Worm (Caenorhabditis elegans) whole organism, midembryonic: Measurements from ENCODE around the gene fbxb-48.

Source experiments
- T22C8.4 ChIP-seq: fragments of 200-800 bp; sonication (Bioruptor generic); IDR thresholded peaks from 2 replicates; pipeline ENCODE4 v1.3.6; 2022; ENCODE audit warnings: missing genetic modification characterization, missing compliant biosample characterization
- cog-1 ChIP-seq: sonication (generic microtip); optimal IDR thresholded peaks from 2 replicates; lab custom pipeline; 2016; ENCODE audit warnings: missing genetic modification characterization, missing compliant biosample characterization
- flt-1 ChIP-seq: fragments of 200-800 bp; sonication (Bioruptor generic); IDR thresholded peaks from 2 replicates; pipeline ENCODE4 v1.3.6; 2022; ENCODE audit warnings: missing genetic modification characterization, missing compliant biosample characterization
- klf-2 ChIP-seq: fragments of 200-800 bp; sonication (Bioruptor generic); conservative IDR thresholded peaks from 2 replicates; pipeline ENCODE4 v1.3.6; 2022; ENCODE audit warnings: missing genetic modification reagents, missing genetic modification characterization, missing compliant biosample characterization
- med-1 ChIP-seq: sonication (generic microtip); optimal IDR thresholded peaks from 2 replicates; lab custom pipeline; 2017; ENCODE audit warnings: missing genetic modification characterization, mild to moderate bottlenecking, missing compliant biosample characterization, antibody characterized with exemption, missing genetic modification reagents; ENCODE audit not compliant: insufficient read depth
- ref-1 ChIP-seq: fragments of 200-800 bp; sonication (Bioruptor generic); conservative IDR thresholded peaks from 2 replicates; pipeline ENCODE4 v1.3.6; 2022; ENCODE audit warnings: missing genetic modification reagents, missing genetic modification characterization, missing compliant biosample characterization
- tab-1 ChIP-seq: fragments of 200-800 bp; sonication (Bioruptor generic); IDR thresholded peaks from 2 replicates; pipeline ENCODE4 v1.3.6; 2022; ENCODE audit warnings: missing genetic modification characterization, missing compliant biosample characterization
- ztf-23 ChIP-seq: fragments of 200-800 bp; sonication (Bioruptor generic); IDR thresholded peaks from 2 replicates; pipeline ENCODE4 v1.3.6; 2022; ENCODE audit warnings: missing genetic modification reagents, missing genetic modification characterization, missing compliant biosample characterization
- ztf-29 ChIP-seq: fragments of 200-800 bp; sonication (Bioruptor generic); IDR thresholded peaks from 2 replicates; pipeline ENCODE4 v1.3.6; 2022; ENCODE audit warnings: missing genetic modification reagents, missing genetic modification characterization, missing compliant biosample characterization

The fbxb-48 gene

DNA sequence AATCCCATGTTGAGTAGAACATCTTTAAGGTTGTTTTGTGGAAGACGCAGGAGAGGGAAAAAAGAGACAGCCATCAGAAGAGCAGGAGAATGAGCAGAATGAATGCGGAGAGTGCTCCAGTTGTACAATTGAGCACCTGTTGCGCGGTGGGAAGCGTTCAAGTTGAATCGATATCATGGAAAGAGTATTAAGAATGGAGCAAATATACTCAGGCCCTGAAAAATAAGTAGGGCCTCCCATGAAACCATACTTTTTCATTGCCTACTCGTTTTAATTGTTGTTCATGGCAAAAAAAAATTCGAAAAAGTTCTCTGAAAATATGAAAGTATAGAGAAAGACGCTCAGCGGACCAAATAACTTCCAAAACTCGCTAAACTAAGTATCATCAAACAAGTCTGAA, at the start of gene fbxb-48:
fbxb-48 (minus strand) TSS at position 101 of the 400 bp plus-strand sequence.
- no peak for TF ChIP-seq ztf-23 (GFP tag; lab: Robert Waterston, UW)
- no peak for TF ChIP-seq tab-1 (GFP tag; lab: Robert Waterston, UW)
- no peak for TF ChIP-seq flt-1 (GFP tag; lab: Robert Waterston, UW)
- no peak for TF ChIP-seq med-1
- no peak for TF ChIP-seq ref-1
- TF ChIP-seq ztf-29 (GFP tag; lab: Robert Waterston, UW): no peak
- TF ChIP-seq cog-1 (tag; lab: Kevin White, UChicago): no peak
- TF ChIP-seq klf-2 (GFP tag; lab: Robert Waterston, UW): no peak
- TF ChIP-seq T22C8.4 (GFP tag; lab: Robert Waterston, UW): no peak

DNA sequence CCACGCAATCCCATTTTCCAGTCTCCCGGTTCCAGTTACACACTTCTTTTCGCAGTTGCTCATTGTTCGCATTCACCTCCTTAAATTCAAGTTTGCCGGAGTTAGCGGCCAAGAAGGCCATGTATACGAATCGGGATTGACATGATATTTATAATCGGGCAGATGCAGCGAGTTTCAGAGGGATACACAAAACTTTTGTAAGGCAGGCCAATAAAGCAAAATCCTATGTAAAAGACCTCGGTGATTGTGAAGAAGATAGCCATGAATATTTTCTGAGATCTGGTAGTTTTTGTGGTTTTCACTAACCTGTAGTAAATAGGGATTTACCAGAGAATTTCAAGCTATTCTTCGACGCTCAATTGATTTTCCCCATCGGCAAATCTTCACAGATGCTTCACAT, 47.7 kb upstream of the fbxb-48 start:
- TF ChIP-seq tab-1 (GFP tag; lab: Robert Waterston, UW) (no peak), ref-1 (no peak), ztf-23 (GFP tag; lab: Robert Waterston, UW) (no peak)

DNA sequence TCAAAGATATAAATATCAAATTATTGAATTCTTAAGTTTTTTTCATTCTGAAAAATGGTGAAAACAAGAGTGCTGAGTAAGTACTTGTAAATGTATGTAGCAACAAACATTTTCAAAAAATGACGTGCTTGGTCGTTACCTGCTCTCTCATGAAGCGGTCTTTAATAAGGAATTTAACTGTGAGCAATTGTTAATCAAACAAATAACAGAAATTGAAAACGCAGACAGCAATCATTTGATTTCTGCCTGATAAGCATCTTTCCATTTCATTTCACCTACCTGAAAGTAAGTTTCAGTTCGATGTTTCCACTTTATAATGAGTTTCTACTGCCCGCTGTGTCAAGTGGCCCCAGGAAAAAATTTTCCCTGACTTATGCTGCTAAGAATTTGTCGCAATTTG, 44.0 kb upstream of the fbxb-48 start, which contains the start of gene math-28:
math-28 (plus strand) TSS at position 301 of the 400 bp plus-strand sequence.
- TF ChIP-seq med-1 (no peak), klf-2 (GFP tag; lab: Robert Waterston, UW) (no peak), tab-1 (GFP tag; lab: Robert Waterston, UW) (no peak), T22C8.4 (GFP tag; lab: Robert Waterston, UW) (no peak), ref-1 (no peak), ztf-29 (GFP tag; lab: Robert Waterston, UW) (no peak), ztf-23 (GFP tag; lab: Robert Waterston, UW) (no peak), flt-1 (GFP tag; lab: Robert Waterston, UW) (no peak), cog-1 (tag; lab: Kevin White, UChicago) (no peak)

DNA sequence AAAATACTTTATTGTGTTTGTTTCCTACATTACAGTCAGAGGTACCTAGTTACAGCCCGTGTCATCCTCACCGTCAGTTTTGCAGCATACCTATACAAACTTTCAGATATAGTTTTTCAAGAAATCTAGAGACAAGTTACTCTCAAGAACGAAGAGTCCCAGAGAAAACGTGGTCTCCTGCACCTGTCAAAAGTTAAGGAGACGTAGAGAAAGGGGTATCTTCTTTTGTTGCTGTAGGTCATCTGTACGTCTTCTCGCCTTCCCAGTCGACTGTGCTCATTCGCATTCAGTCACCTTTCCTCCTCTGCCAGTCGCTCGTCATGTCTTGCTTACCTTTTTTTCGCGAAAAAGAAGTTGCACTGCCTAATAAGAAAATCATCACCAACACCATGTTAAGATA, 42.5 kb upstream of the fbxb-48 start, which contains the start of gene F36H5.4:
F36H5.4 (plus strand) TSS at position 301 of the 400 bp plus-strand sequence.
- TF ChIP-seq ref-1 (no peak), T22C8.4 (GFP tag; lab: Robert Waterston, UW) (no peak)

DNA sequence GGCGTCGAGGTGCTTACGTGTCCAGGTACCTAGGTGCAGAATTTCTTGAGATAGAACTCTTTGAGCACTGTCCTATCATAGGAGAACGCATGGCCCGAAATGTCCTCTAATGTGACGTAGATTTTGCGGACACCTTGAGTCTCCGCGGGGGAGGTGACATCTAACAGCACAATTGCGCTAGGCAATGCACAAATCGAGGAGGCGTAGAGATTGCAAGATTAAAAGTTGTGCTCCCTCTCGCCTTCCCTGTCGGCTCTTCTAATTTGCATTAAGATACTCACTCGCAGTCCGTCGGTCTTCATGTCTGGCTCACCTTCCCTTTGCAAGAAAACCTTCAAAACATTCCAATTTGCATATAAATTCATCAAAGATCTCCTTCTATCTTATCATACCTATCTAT, 40.5 kb upstream of the fbxb-48 start, which contains the start of gene F36H5.18:
F36H5.18 (plus strand) TSS at position 301 of the 400 bp plus-strand sequence.
- TF ChIP-seq ref-1: no peak
- TF ChIP-seq ztf-29 (GFP tag; lab: Robert Waterston, UW): no peak
- TF ChIP-seq klf-2 (GFP tag; lab: Robert Waterston, UW): no peak
- no peak for TF ChIP-seq tab-1 (GFP tag; lab: Robert Waterston, UW)
- TF ChIP-seq med-1: no peak
- TF ChIP-seq ztf-23 (GFP tag; lab: Robert Waterston, UW): no peak
- TF ChIP-seq T22C8.4 (GFP tag; lab: Robert Waterston, UW): no peak
- no peak for TF ChIP-seq flt-1 (GFP tag; lab: Robert Waterston, UW)
- no peak for TF ChIP-seq cog-1 (tag; lab: Kevin White, UChicago)

DNA sequence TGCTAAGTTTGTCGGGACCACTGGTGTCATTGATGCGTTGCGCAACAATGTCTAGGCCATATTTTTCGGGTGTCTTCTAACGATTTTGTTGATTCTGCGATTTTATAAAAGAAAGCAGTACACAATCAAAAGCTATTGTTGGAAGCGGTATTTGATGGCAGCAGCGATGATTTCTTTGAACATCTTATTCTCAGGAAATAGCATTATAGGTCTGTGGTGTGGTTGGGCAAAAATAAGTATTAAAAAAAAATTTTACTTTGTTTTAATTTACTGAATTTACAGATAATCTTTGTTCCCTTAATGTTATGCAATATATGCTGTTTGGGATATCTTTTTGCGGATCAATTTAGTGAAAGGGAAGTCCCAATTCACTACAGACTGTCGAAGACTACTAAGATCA, 38.0 kb upstream of the fbxb-48 start, which contains the start of gene F36H5.10:
F36H5.10 (plus strand) TSS at position 301 of the 400 bp plus-strand sequence.
- TF ChIP-seq ztf-23 (GFP tag; lab: Robert Waterston, UW) (no peak), flt-1 (GFP tag; lab: Robert Waterston, UW) (no peak), cog-1 (tag; lab: Kevin White, UChicago) (no peak), klf-2 (GFP tag; lab: Robert Waterston, UW) (no peak), T22C8.4 (GFP tag; lab: Robert Waterston, UW) (no peak), ref-1 (no peak), med-1 (no peak), tab-1 (GFP tag; lab: Robert Waterston, UW) (no peak), ztf-29 (GFP tag; lab: Robert Waterston, UW) (no peak)

DNA sequence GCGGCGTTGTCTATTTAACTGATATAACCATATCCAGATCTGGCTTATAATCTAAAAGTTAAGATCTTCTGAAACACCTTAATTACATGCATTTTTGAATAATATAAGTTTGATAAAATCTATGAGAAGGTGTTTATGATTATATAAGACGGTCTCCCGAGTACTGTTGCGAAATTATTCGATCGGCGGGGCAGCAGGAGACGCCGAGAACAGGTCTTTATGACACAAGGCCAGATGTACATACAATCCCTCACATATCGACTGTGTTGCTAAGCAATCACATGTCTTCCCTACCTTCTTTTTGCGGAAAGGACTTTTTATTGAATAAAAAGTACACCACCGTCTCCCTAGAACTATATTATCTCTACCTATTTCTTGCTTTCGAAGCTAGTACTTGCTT, 37.5 kb upstream of the fbxb-48 start, which contains the start of gene fbxb-53:
fbxb-53 (plus strand) TSS at position 301 of the 400 bp plus-strand sequence.
- TF ChIP-seq ztf-29 (GFP tag; lab: Robert Waterston, UW) (no peak), klf-2 (GFP tag; lab: Robert Waterston, UW) (no peak), flt-1 (GFP tag; lab: Robert Waterston, UW) (no peak), ref-1 (no peak), T22C8.4 (GFP tag; lab: Robert Waterston, UW) (no peak), tab-1 (GFP tag; lab: Robert Waterston, UW) (no peak), med-1 (no peak)

DNA sequence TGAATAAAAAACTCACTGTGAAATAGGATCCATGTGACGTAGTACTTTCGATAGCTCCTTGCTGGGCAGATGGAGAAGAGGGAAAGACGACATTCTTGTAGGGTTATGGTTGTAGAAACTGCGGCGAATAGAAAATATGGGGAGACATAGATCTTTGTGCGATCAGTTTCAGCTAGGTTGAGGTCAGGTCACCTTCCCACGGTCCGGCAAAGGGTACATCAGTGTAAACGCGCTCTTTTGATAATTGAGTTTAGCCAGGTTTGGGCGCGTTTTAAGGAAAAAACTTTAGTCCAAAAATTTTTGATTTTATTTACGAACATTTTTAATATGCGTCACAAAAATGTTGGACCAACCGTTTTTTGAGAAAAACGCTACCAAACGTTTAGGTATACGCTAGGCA, 37.0 kb upstream of the fbxb-48 start, which contains the start of gene F36H5.17:
F36H5.17 (minus strand) TSS at position 101 of the 400 bp plus-strand sequence.
- TF ChIP-seq ref-1 (no peak), ztf-23 (GFP tag; lab: Robert Waterston, UW) (no peak), tab-1 (GFP tag; lab: Robert Waterston, UW) (no peak), med-1 (no peak), T22C8.4 (GFP tag; lab: Robert Waterston, UW) (no peak), cog-1 (tag; lab: Kevin White, UChicago) (no peak), klf-2 (GFP tag; lab: Robert Waterston, UW) (no peak), flt-1 (GFP tag; lab: Robert Waterston, UW) (no peak), ztf-29 (GFP tag; lab: Robert Waterston, UW) (no peak)

DNA sequence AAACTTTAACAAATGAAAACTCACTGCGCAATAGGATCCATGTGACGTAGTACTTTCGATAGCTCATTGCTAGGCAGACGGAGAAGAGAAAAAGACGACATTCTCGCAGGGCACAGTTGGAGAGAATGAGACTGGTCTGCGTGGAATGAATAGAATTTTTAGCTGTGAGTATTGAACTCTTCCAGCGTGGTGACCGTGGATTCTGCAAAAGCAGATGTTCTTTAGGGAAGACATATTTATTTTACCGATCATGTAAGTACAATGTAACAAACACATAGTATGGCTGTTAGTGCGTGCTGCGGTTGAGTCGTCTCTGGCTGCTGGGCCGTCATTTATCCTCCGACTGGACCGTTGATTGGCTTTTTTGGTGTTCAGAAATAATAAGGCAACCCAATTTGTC, 33.9 kb upstream of the fbxb-48 start, which contains the start of gene F36H5.9:
F36H5.9 (minus strand) TSS at position 101 of the 400 bp plus-strand sequence.
- TF ChIP-seq T22C8.4 (GFP tag; lab: Robert Waterston, UW): no peak
- no peak for TF ChIP-seq ref-1
- TF ChIP-seq tab-1 (GFP tag; lab: Robert Waterston, UW): no peak
- TF ChIP-seq ztf-29 (GFP tag; lab: Robert Waterston, UW): no peak
- no peak for TF ChIP-seq cog-1 (tag; lab: Kevin White, UChicago)
- TF ChIP-seq med-1: no peak
- no peak for TF ChIP-seq klf-2 (GFP tag; lab: Robert Waterston, UW)
- TF ChIP-seq ztf-23 (GFP tag; lab: Robert Waterston, UW): no peak

DNA sequence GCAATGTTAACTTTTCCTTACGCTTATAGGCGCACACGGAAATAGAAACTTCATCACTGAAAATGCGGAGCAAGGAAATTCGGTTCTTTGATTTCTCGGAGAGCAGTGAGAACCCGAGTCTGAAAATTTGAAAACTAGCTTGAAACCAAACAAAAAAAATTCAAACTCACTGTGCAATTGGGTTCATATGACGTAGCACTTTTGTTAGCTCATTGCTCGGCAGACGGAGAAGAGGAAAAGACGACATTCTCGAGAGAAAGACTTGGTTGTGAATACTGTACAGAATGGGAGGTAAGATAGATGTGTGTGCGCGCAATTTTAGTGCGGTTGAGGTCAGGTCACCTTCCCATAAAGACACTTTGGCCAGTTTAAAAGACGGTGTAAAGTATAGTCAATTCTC, 31.4 kb upstream of the fbxb-48 start, which contains the start of the genes F36H5.13 and F36H5.8:
F36H5.13 (minus strand) TSS at position 101 of the 400 bp plus-strand sequence.
F36H5.8 (minus strand) TSS at position 274 of the 400 bp plus-strand sequence.
- TF ChIP-seq T22C8.4 (GFP tag; lab: Robert Waterston, UW) (no peak), ztf-29 (GFP tag; lab: Robert Waterston, UW) (no peak), tab-1 (GFP tag; lab: Robert Waterston, UW) (no peak), cog-1 (tag; lab: Kevin White, UChicago) (no peak), ref-1 (no peak), flt-1 (GFP tag; lab: Robert Waterston, UW) (no peak), klf-2 (GFP tag; lab: Robert Waterston, UW) (no peak), med-1 (no peak), ztf-23 (GFP tag; lab: Robert Waterston, UW) (no peak)
